Fruit fly (Drosophila melanogaster) whole organism, pupa: Measurements from ENCODE around the gene CG13606.

Source experiments
- CG14655 ChIP-seq: fragments of 200-800 bp; sonication (Bioruptor generic); optimal IDR thresholded peaks from 3 replicates; lab custom pipeline; 2017; ENCODE audit warnings: mild to moderate bottlenecking, missing biosample characterization, missing genetic modification reagents, missing genetic modification characterization
- CG9948 ChIP-seq: fragments of 200-800 bp; sonication (Bioruptor generic); optimal IDR thresholded peaks from 2 replicates; lab custom pipeline; 2018; ENCODE audit warnings: missing biosample characterization, mild to moderate bottlenecking, missing genetic modification characterization, moderate library complexity
- Pif1A ChIP-seq: fragments of 200-800 bp; sonication (Bioruptor generic); optimal IDR thresholded peaks from 3 replicates; lab custom pipeline; 2016; ENCODE audit warnings: missing biosample characterization, missing genetic modification characterization
- gl ChIP-seq: fragments of 200-800 bp; sonication (Bioruptor generic); optimal IDR thresholded peaks from 2 replicates; lab custom pipeline; 2018; ENCODE audit warnings: missing biosample characterization, mild to moderate bottlenecking, missing genetic modification characterization

DNA sequence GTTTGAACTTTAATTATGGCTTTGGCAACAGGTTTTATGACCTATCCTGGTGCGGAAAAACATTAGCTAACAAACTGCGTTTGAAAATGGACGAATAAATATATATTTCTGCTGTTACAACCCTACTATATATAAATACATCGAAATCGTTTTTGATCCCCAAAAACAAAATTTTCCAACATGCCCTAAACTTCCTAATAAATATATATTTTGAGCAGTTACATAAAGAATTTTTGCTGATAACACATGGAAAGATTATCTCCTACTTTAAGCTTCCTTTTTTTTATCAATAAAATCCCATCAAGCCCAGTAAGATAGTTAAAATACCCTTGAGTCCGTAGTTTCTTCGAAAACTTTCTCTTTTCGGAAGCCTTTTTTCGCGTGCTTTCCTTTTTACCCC, 46.7 kb downstream of the CG13606 start:
- TF ChIP-seq Pif1A, result no peak
- TF ChIP-seq CG9948 (tag; lab: Kevin White, UChicago), result no peak
- no peak for TF ChIP-seq gl (tag; lab: Kevin White, UChicago)
- TF ChIP-seq CG14655, result no peak
